Fruit fly (Drosophila melanogaster) whole organism, embryonic: ENCODE results near the gene ND-B17.

ENCODE experiments used
- CG2120 ChIP-seq: fragments of 200-800 bp; sonication (Bioruptor generic); optimal IDR thresholded peaks from 3 replicates; lab custom pipeline; 2016; ENCODE audit warnings: missing biosample characterization, missing genetic modification characterization
- Drgx ChIP-seq: fragments of 200-800 bp; sonication (Bioruptor generic); IDR thresholded peaks from 2 replicates; pipeline ENCODE4 v1.3.6; 2022; ENCODE audit warnings: missing biosample characterization, missing genetic modification characterization
- Hmr ChIP-seq: fragments of 200-800 bp; sonication (Bioruptor generic); optimal IDR thresholded peaks from 3 replicates; lab custom pipeline; 2017; ENCODE audit warnings: mild to moderate bottlenecking, missing biosample characterization, missing genetic modification reagents, missing genetic modification characterization
- Sox102F ChIP-seq: fragments of 200-800 bp; sonication (Bioruptor generic); optimal IDR thresholded peaks from 2 replicates; lab custom pipeline; 2018; ENCODE audit warnings: missing biosample characterization, mild to moderate bottlenecking, missing genetic modification characterization, moderate library complexity
- Sry-β ChIP-seq: fragments of 200-800 bp; sonication (Bioruptor generic); optimal IDR thresholded peaks from 2 replicates; lab custom pipeline; 2018; ENCODE audit warnings: missing biosample characterization, mild to moderate bottlenecking, missing genetic modification characterization, moderate library complexity
- Ssrp ChIP-seq: fragments of 200-800 bp; sonication (Bioruptor generic); optimal IDR thresholded peaks from 2 replicates; lab custom pipeline; 2018; ENCODE audit warnings: missing biosample characterization, mild to moderate bottlenecking, missing genetic modification characterization, moderate library complexity
- ac ChIP-seq: fragments of 200-800 bp; sonication (Bioruptor generic); optimal IDR thresholded peaks from 3 replicates; lab custom pipeline; 2017; ENCODE audit warnings: missing biosample characterization, mild to moderate bottlenecking, missing genetic modification characterization
- kay ChIP-seq: fragments of 200-800 bp; sonication (Bioruptor generic); optimal IDR thresholded peaks from 2 replicates; lab custom pipeline; 2016; ENCODE audit warnings: missing biosample characterization, missing genetic modification characterization
- mam ChIP-seq: fragments of 200-800 bp; sonication (Bioruptor generic); optimal IDR thresholded peaks from 3 replicates; lab custom pipeline; 2016; ENCODE audit warnings: missing biosample characterization, missing genetic modification characterization
- mirr ChIP-seq: fragments of 200-800 bp; sonication (Bioruptor generic); optimal IDR thresholded peaks from 3 replicates; lab custom pipeline; 2018; ENCODE audit warnings: missing biosample characterization, mild to moderate bottlenecking, missing genetic modification characterization
- oc ChIP-seq: fragments of 200-800 bp; sonication (Bioruptor generic); optimal IDR thresholded peaks from 2 replicates; lab custom pipeline; 2018; ENCODE audit warnings: missing biosample characterization, mild to moderate bottlenecking, missing genetic modification characterization, moderate library complexity
- sob ChIP-seq: fragments of 200-800 bp; sonication (Bioruptor generic); IDR thresholded peaks from 2 replicates; pipeline ENCODE4 v1.3.6; 2022; ENCODE audit warnings: missing biosample characterization, missing genetic modification characterization
- unc-4 ChIP-seq: fragments of 200-800 bp; sonication (Bioruptor generic); IDR thresholded peaks from 2 replicates; pipeline ENCODE4 v1.3.6; 2022; ENCODE audit warnings: missing biosample characterization, missing genetic modification characterization; ENCODE audit not compliant: partially characterized antibody

dm6 chr2L:15760666-15761065, 9.8 kb upstream of the ND-B17 start:
- TF ChIP-seq sob (GFP tag; lab: Robert Waterston, UW), result no peak
- no peak for TF ChIP-seq Drgx
- no peak for TF ChIP-seq unc-4 (GFP tag; lab: Robert Waterston, UW)
- TF ChIP-seq mam (GFP tag; lab: Kevin White, UChicago), result no peak
- TF ChIP-seq kay (GFP tag; lab: Kevin White, UChicago), result no peak
- TF ChIP-seq Sry-β (GFP tag; lab: Kevin White, UChicago), result no peak
- no peak for TF ChIP-seq Ssrp (tag; lab: Kevin White, UChicago)
- peak; percentile 5 for TF ChIP-seq CG2120 (GFP tag; lab: Kevin White, UChicago)
- TF ChIP-seq Sox102F (GFP tag; lab: Kevin White, UChicago), result no peak
- no peak for TF ChIP-seq oc (tag; lab: Kevin White, UChicago)
- no peak for TF ChIP-seq mirr (GFP tag; lab: Kevin White, UChicago)
- no peak for TF ChIP-seq Hmr (GFP tag; lab: Kevin White, UChicago)
- TF ChIP-seq ac (GFP tag; lab: Kevin White, UChicago), result no peak
